Fruit fly (Drosophila melanogaster) whole organism, embryonic: Measurements from ENCODE around the gene UbcE2H.

Experiments used
- Bgb ChIP-seq: fragments of 200-800 bp; sonication (Bioruptor generic); IDR thresholded peaks from 2 replicates; pipeline ENCODE4 v1.3.6; 2022; ENCODE audit warnings: missing biosample characterization, missing genetic modification characterization; ENCODE audit not compliant: partially characterized antibody
- Blimp-1 ChIP-seq: fragments of 200-800 bp; sonication (Bioruptor generic); optimal IDR thresholded peaks from 3 replicates; lab custom pipeline; 2018; ENCODE audit warnings: missing biosample characterization, missing genetic modification characterization, mild to moderate bottlenecking, moderate library complexity, missing genetic modification reagents
- CG10431 ChIP-seq: fragments of 200-800 bp; sonication (Bioruptor generic); optimal IDR thresholded peaks from 3 replicates; lab custom pipeline; 2018; ENCODE audit warnings: missing biosample characterization, mild to moderate bottlenecking, missing genetic modification characterization
- CG11560 ChIP-seq: fragments of 200-800 bp; sonication (Bioruptor generic); IDR thresholded peaks from 3 replicates; pipeline ENCODE4 v1.3.6; 2022; ENCODE audit warnings: missing biosample characterization, missing genetic modification characterization
- CG13287 ChIP-seq: fragments of 200-800 bp; sonication (Bioruptor generic); IDR thresholded peaks from 2 replicates; pipeline ENCODE4 v1.3.6; 2022; ENCODE audit warnings: missing biosample characterization, missing genetic modification characterization; ENCODE audit not compliant: partially characterized antibody
- CG14860 ChIP-seq: fragments of 200-800 bp; sonication (Bioruptor generic); IDR thresholded peaks from 3 replicates; pipeline ENCODE4 v1.3.6; 2022; ENCODE audit warnings: missing biosample characterization, missing genetic modification characterization; ENCODE audit not compliant: partially characterized antibody
- CG15601 ChIP-seq: fragments of 200-800 bp; sonication (Bioruptor generic); optimal IDR thresholded peaks from 3 replicates; lab custom pipeline; 2019; ENCODE audit warnings: missing biosample characterization, mild to moderate bottlenecking, missing genetic modification characterization, moderate library complexity
- CG1603 ChIP-seq: fragments of 200-800 bp; sonication (Bioruptor generic); optimal IDR thresholded peaks from 2 replicates; lab custom pipeline; 2019; ENCODE audit warnings: missing biosample characterization, mild to moderate bottlenecking, missing genetic modification characterization, moderate library complexity
- CG17359 ChIP-seq: fragments of 200-800 bp; sonication (Bioruptor generic); optimal IDR thresholded peaks from 3 replicates; lab custom pipeline; 2018; ENCODE audit warnings: missing biosample characterization, mild to moderate bottlenecking, missing genetic modification characterization, moderate library complexity
- CG2116 ChIP-seq: fragments of 200-800 bp; sonication (Bioruptor generic); optimal IDR thresholded peaks from 3 replicates; lab custom pipeline; 2018; ENCODE audit warnings: missing biosample characterization, mild to moderate bottlenecking, missing genetic modification characterization
- CG2678 ChIP-seq: fragments of 200-800 bp; sonication (Bioruptor generic); optimal IDR thresholded peaks from 3 replicates; lab custom pipeline; 2019; ENCODE audit warnings: missing biosample characterization, mild to moderate bottlenecking, missing genetic modification characterization, moderate library complexity
- CG30020 ChIP-seq: fragments of 200-800 bp; optimal IDR thresholded peaks from 2 replicates; lab custom pipeline; 2019; ENCODE audit warnings: missing biosample characterization, mild to moderate bottlenecking, missing genetic modification characterization, moderate library complexity
- CG3838 ChIP-seq: fragments of 200-800 bp; sonication (Bioruptor generic); optimal IDR thresholded peaks from 3 replicates; lab custom pipeline; 2016; ENCODE audit warnings: missing biosample characterization, missing genetic modification characterization
- CG5180 ChIP-seq: fragments of 200-800 bp; sonication (Bioruptor generic); optimal IDR thresholded peaks from 3 replicates; lab custom pipeline; 2017; ENCODE audit warnings: missing biosample characterization, missing genetic modification characterization, mild to moderate bottlenecking, moderate library complexity, missing genetic modification reagents
- CG7372 ChIP-seq: fragments of 200-800 bp; sonication (Bioruptor generic); IDR thresholded peaks from 2 replicates; pipeline ENCODE4 v1.3.6; 2022; ENCODE audit warnings: missing biosample characterization, missing genetic modification characterization
- CG7745 ChIP-seq: fragments of 200-800 bp; sonication (Bioruptor generic); optimal IDR thresholded peaks from 2 replicates; lab custom pipeline; 2018; ENCODE audit warnings: missing biosample characterization, mild to moderate bottlenecking, missing genetic modification characterization, moderate library complexity
- CG7963 ChIP-seq: fragments of 200-800 bp; sonication (Bioruptor generic); IDR thresholded peaks from 3 replicates; pipeline ENCODE4 v1.3.6; 2022; ENCODE audit warnings: missing biosample characterization, missing genetic modification characterization; ENCODE audit not compliant: partially characterized antibody
- CG8290 ChIP-seq, 3 experiments: fragments of 200-800 bp; sonication (Bioruptor generic); optimal IDR thresholded peaks; 2 replicates each; lab custom pipeline; 2016 to 2019; ENCODE audit warnings: missing biosample characterization in 3 of 3, missing genetic modification characterization in 3 of 3, mild to moderate bottlenecking in 2 of 3, moderate library complexity in 1 of 3
- CG9797 ChIP-seq: fragments of 200-800 bp; sonication (Bioruptor generic); optimal IDR thresholded peaks from 3 replicates; lab custom pipeline; 2018; ENCODE audit warnings: missing biosample characterization, mild to moderate bottlenecking, missing genetic modification characterization
- Camta ChIP-seq: fragments of 200-800 bp; sonication (Bioruptor generic); optimal IDR thresholded peaks from 2 replicates; lab custom pipeline; 2016; ENCODE audit warnings: missing biosample characterization, missing genetic modification characterization
- CkIIα-i1 ChIP-seq: fragments of 200-800 bp; sonication (Bioruptor generic); IDR thresholded peaks from 2 replicates; pipeline ENCODE4 v1.3.6; 2022; ENCODE audit warnings: missing biosample characterization, missing genetic modification characterization
- Dad ChIP-seq: fragments of 200-800 bp; sonication (Bioruptor generic); optimal IDR thresholded peaks from 3 replicates; lab custom pipeline; 2016; ENCODE audit warnings: missing biosample characterization, missing genetic modification characterization
- Ets97D ChIP-seq: fragments of 200-800 bp; sonication (Bioruptor generic); optimal IDR thresholded peaks from 3 replicates; lab custom pipeline; 2016; ENCODE audit warnings: missing biosample characterization, missing genetic modification characterization
- H15 ChIP-seq: fragments of 200-800 bp; sonication (Bioruptor generic); IDR thresholded peaks from 3 replicates; pipeline ENCODE4 v1.3.6; 2022; ENCODE audit warnings: missing biosample characterization, missing genetic modification characterization
- Max ChIP-seq: fragments of 200-800 bp; sonication (Bioruptor generic); optimal IDR thresholded peaks from 2 replicates; lab custom pipeline; 2016; ENCODE audit warnings: missing biosample characterization, mild to moderate bottlenecking, missing genetic modification characterization
- Sox100B ChIP-seq: fragments of 200-800 bp; sonication (Bioruptor generic); optimal IDR thresholded peaks from 3 replicates; lab custom pipeline; 2018; ENCODE audit warnings: missing biosample characterization, mild to moderate bottlenecking, missing genetic modification characterization
- Sry-δ ChIP-seq: fragments of 200-800 bp; sonication (Bioruptor generic); optimal IDR thresholded peaks from 2 replicates; lab custom pipeline; 2016; ENCODE audit warnings: missing biosample characterization, missing genetic modification characterization
- Taf1 ChIP-seq: fragments of 200-800 bp; sonication (Bioruptor generic); IDR thresholded peaks from 2 replicates; pipeline ENCODE4 v1.3.6; 2022; ENCODE audit warnings: missing biosample characterization, missing genetic modification characterization
- amos ChIP-seq: fragments of 200-800 bp; sonication (Bioruptor generic); IDR thresholded peaks from 2 replicates; pipeline ENCODE4 v1.3.6; 2022; ENCODE audit warnings: missing biosample characterization, missing genetic modification characterization; ENCODE audit not compliant: partially characterized antibody
- bbx ChIP-seq: fragments of 200-800 bp; sonication (Bioruptor generic); IDR thresholded peaks from 2 replicates; pipeline ENCODE4 v1.3.6; 2022; ENCODE audit warnings: missing biosample characterization, missing genetic modification characterization; ENCODE audit not compliant: partially characterized antibody
- bowl ChIP-seq: fragments of 200-800 bp; sonication (Bioruptor generic); IDR thresholded peaks from 2 replicates; pipeline ENCODE4 v1.3.6; 2022; ENCODE audit warnings: missing biosample characterization, missing genetic modification characterization
- chif ChIP-seq, 2 experiments: fragments of 200-800 bp; sonication (Bioruptor generic); optimal IDR thresholded peaks; 3 replicates each; lab custom pipeline; 2016; ENCODE audit warnings: missing biosample characterization in 2 of 2, missing genetic modification characterization in 2 of 2
- ci ChIP-seq: fragments of 200-800 bp; sonication (Bioruptor generic); IDR thresholded peaks from 3 replicates; pipeline ENCODE4 v1.3.6; 2022; ENCODE audit warnings: missing biosample characterization, missing genetic modification characterization
- ftz-f1 ChIP-seq: fragments of 200-800 bp; sonication (Bioruptor generic); optimal IDR thresholded peaks from 2 replicates; lab custom pipeline; 2016; ENCODE audit warnings: missing biosample characterization, missing genetic modification characterization
- inv ChIP-seq: fragments of 200-800 bp; sonication (Bioruptor generic); IDR thresholded peaks from 2 replicates; pipeline ENCODE4 v1.3.6; 2022; ENCODE audit warnings: missing biosample characterization, missing genetic modification characterization; ENCODE audit not compliant: partially characterized antibody
- kay ChIP-seq: fragments of 200-800 bp; sonication (Bioruptor generic); optimal IDR thresholded peaks from 2 replicates; lab custom pipeline; 2016; ENCODE audit warnings: missing biosample characterization, missing genetic modification characterization
- nmo ChIP-seq: fragments of 200-800 bp; sonication (Bioruptor generic); optimal IDR thresholded peaks from 2 replicates; lab custom pipeline; 2018; ENCODE audit warnings: missing biosample characterization, mild to moderate bottlenecking, missing genetic modification characterization, moderate library complexity
- peb ChIP-seq: fragments of 200-800 bp; sonication (Bioruptor generic); IDR thresholded peaks from 2 replicates; pipeline ENCODE4 v1.3.6; 2022; ENCODE audit warnings: missing biosample characterization, missing genetic modification characterization
- phol ChIP-seq: fragments of 200-800 bp; sonication (Bioruptor generic); optimal IDR thresholded peaks from 3 replicates; lab custom pipeline; 2018; ENCODE audit warnings: missing biosample characterization, mild to moderate bottlenecking, missing genetic modification characterization, moderate library complexity
- psq ChIP-seq: fragments of 200-800 bp; sonication (Bioruptor generic); optimal IDR thresholded peaks from 2 replicates; lab custom pipeline; 2017; ENCODE audit warnings: missing biosample characterization, missing genetic modification characterization
- pzg ChIP-seq: fragments of 200-800 bp; sonication (Bioruptor generic); optimal IDR thresholded peaks from 3 replicates; lab custom pipeline; 2018; ENCODE audit warnings: missing biosample characterization, mild to moderate bottlenecking, missing genetic modification characterization, moderate library complexity
- scrt ChIP-seq: fragments of 200-800 bp; sonication (Bioruptor generic); optimal IDR thresholded peaks from 2 replicates; lab custom pipeline; 2018; ENCODE audit warnings: missing biosample characterization, mild to moderate bottlenecking, missing genetic modification characterization, moderate library complexity
- so ChIP-seq: fragments of 200-800 bp; sonication (Bioruptor generic); IDR thresholded peaks from 3 replicates; pipeline ENCODE4 v1.3.6; 2022; ENCODE audit warnings: missing biosample characterization, missing genetic modification characterization
- tna ChIP-seq: fragments of 200-800 bp; sonication (Bioruptor generic); IDR thresholded peaks from 2 replicates; pipeline ENCODE4 v1.3.6; 2022; ENCODE audit warnings: missing biosample characterization, missing genetic modification characterization; ENCODE audit not compliant: partially characterized antibody
- unpg ChIP-seq: fragments of 200-800 bp; sonication (Bioruptor generic); optimal IDR thresholded peaks from 3 replicates; lab custom pipeline; 2018; ENCODE audit warnings: missing biosample characterization, mild to moderate bottlenecking, missing genetic modification characterization, moderate library complexity
- vnd ChIP-seq: fragments of 200-800 bp; sonication (Bioruptor generic); IDR thresholded peaks from 3 replicates; pipeline ENCODE4 v1.3.6; 2022; ENCODE audit warnings: missing biosample characterization, missing genetic modification characterization; ENCODE audit not compliant: partially characterized antibody
- z ChIP-seq: fragments of 200-800 bp; sonication (Bioruptor generic); IDR thresholded peaks from 3 replicates; pipeline ENCODE4 v1.3.6; 2022; ENCODE audit warnings: missing biosample characterization, missing genetic modification characterization
- zen2 ChIP-seq: fragments of 200-800 bp; sonication (Bioruptor generic); IDR thresholded peaks from 3 replicates; pipeline ENCODE4 v1.3.6; 2022; ENCODE audit warnings: missing biosample characterization, missing genetic modification characterization; ENCODE audit not compliant: partially characterized antibody

The UbcE2H gene

DNA sequence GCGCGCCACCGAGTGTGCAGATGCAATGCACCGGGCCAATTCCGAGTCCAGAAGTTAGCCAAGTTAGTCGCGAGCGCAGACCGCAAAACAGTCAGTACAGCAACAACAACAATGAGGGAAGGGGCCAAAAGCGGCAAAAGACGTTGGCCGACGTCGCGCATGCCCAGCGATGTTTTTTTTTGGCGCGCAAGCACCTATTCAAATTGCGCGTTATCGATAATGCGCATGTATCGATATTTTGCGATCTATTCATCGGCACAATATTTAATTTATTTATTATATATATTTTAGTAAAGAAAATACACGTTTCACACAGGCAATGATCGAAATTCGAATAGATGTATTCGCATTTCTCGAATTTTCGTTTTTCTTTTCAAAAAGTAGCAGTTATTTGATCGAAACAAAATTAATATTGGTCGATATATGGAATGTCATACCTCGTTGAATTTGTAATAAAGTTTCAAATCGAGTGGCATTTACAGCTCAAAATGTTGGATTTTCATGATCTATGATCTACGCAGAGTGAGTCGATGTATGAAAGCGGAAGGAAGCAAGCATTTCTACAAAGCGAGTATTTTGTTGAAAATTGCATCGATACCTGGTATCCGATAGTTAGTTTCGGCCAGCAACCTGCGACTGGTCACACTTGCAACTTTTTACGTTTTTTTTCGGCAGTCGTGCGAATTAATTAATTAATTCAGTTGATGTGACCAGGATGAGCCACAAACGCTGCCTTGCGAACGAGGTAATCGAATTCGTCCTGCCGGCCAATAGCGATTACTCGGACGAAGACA, 35.5 kb upstream of the UbcE2H start, which contains the start of gene CG2116 (continued):
- TF ChIP-seq CG8290 (GFP tag; optimal IDR thresholded peaks at IDR 0.05; lab: Kevin White, UChicago) (peak; percentile 22), CG8290 (tag; optimal IDR thresholded peaks at IDR 0.05; lab: Kevin White, UChicago) (peak in 1 of 2 experiments; percentile 26), phol (tag; lab: Kevin White, UChicago) (peak; percentile 30), Camta (GFP tag; lab: Kevin White, UChicago) (no peak), Ets97D (GFP tag; lab: Kevin White, UChicago) (peak; percentile 46), CG30020 (tag; lab: Kevin White, UChicago) (peak; percentile 45), Max (GFP tag; lab: Kevin White, UChicago) (no peak), H15 (no peak), CG13287 (GFP tag; lab: Robert Waterston, UW) (peak; percentile 72), kay (GFP tag; lab: Kevin White, UChicago) (no peak), tna (GFP tag; lab: Robert Waterston, UW) (0 out of 2 replicates have a peak, but pooled peaks have one; percentile 11), CG7963 (peak; percentile 59; the same call in 2 of the 3 replicates), CG3838 (GFP tag; lab: Kevin White, UChicago) (no peak), ci (GFP tag; lab: Robert Waterston, UW) (0 out of 3 replicates have a peak, but pooled peaks have one; percentile 25), Taf1 (no peak), amos (peak; percentile 73), bbx (GFP tag; lab: Robert Waterston, UW) (peak; percentile 63), inv (GFP tag; lab: Robert Waterston, UW) (peak; percentile 59; the same call in 1 of the 2 replicates), CG11560 (tag; lab: Robert Waterston, UW) (0 out of 3 replicates have a peak, but pooled peaks have one; percentile 33), Bgb (GFP tag; lab: Robert Waterston, UW) (peak; percentile 81), vnd (GFP tag; lab: Robert Waterston, UW) (peak; percentile 72), scrt (GFP tag; lab: Kevin White, UChicago) (no peak), CG7745 (peak; percentile 90), CG14860 (GFP tag; lab: Robert Waterston, UW) (peak; percentile 59; the same call in 1 of the 3 replicates), CG9797 (peak; percentile 78), pzg (GFP tag; lab: Kevin White, UChicago) (peak; percentile 64), bowl (GFP tag; lab: Robert Waterston, UW) (no peak), Sry-δ (peak; percentile 73), nmo (GFP tag; lab: Kevin White, UChicago) (peak; percentile 26), peb (GFP tag; lab: Robert Waterston, UW) (no peak), chif (GFP tag; optimal IDR thresholded peaks at IDR 0.05; lab: Kevin White, UChicago) (no peak), zen2 (GFP tag; lab: Robert Waterston, UW) (peak; percentile 52; the same call in 1 of the 3 replicates), CG10431 (GFP tag; lab: Kevin White, UChicago) (no peak), z (no peak), CG2116 (peak; percentile 93), unpg (GFP tag; lab: Kevin White, UChicago) (no peak)

DNA sequence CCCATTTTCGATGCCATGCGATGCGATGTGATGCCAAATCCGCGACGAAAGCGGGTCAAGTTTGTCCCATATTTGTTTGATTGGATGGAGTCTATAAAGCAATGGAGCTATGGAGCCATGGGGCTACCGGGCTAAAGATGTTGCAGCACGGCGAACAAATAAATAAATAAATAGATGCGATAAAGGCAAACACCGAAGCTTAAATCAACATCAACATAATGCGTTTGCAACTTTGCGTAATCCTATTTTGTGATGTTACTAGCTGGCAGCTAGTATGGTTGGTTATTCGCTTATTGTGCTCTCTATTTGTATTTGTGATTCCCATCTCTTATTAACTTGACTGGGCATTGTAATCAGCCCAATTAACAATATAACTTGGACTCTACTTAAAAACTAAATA, 34.3 kb upstream of the UbcE2H start:
- TF ChIP-seq CG2678 (tag; lab: Kevin White, UChicago), result peak; percentile 16
- no peak for TF ChIP-seq so (GFP tag; lab: Robert Waterston, UW)
- no peak for TF ChIP-seq amos
- TF ChIP-seq ftz-f1 (GFP tag; lab: Kevin White, UChicago), result no peak
- no peak for TF ChIP-seq CG15601
- TF ChIP-seq CkIIα-i1, result no peak
- TF ChIP-seq CG1603 (tag; lab: Kevin White, UChicago), result no peak
- no peak for TF ChIP-seq CG7372 (GFP tag; lab: Robert Waterston, UW)
- TF ChIP-seq Blimp-1 (GFP tag; lab: Kevin White, UChicago), result no peak
- TF ChIP-seq CG5180 (GFP tag; lab: Kevin White, UChicago), result peak; percentile 52
- no peak for TF ChIP-seq Dad
- TF ChIP-seq Max (GFP tag; lab: Kevin White, UChicago), result no peak
- peak; percentile 25 for TF ChIP-seq Sox100B (GFP tag; lab: Kevin White, UChicago)
- no peak for TF ChIP-seq psq (GFP tag; lab: Kevin White, UChicago)
- peak; percentile 5 for TF ChIP-seq CG17359 (tag; lab: Kevin White, UChicago)
